Fruit fly (Drosophila melanogaster) whole organism, embryonic: Measurements from ENCODE around the gene CG5882.

ENCODE experiments used
- Antp ChIP-seq: fragments of 200-800 bp; sonication (Bioruptor generic); optimal IDR thresholded peaks from 3 replicates; lab custom pipeline; 2016; ENCODE audit warnings: missing biosample characterization, missing genetic modification characterization
- Blimp-1 ChIP-seq: fragments of 200-800 bp; sonication (Bioruptor generic); optimal IDR thresholded peaks from 3 replicates; lab custom pipeline; 2018; ENCODE audit warnings: missing biosample characterization, missing genetic modification characterization, mild to moderate bottlenecking, moderate library complexity, missing genetic modification reagents
- CG1024 ChIP-seq: fragments of 200-800 bp; sonication (Bioruptor generic); IDR thresholded peaks from 2 replicates; pipeline ENCODE4 v1.3.6; 2022; ENCODE audit warnings: missing biosample characterization, missing genetic modification characterization
- CG10321 ChIP-seq: fragments of 200-800 bp; sonication (Bioruptor generic); IDR thresholded peaks from 2 replicates; pipeline ENCODE4 v1.3.6; 2022; ENCODE audit warnings: missing biosample characterization, missing genetic modification characterization
- CG12155 ChIP-seq: fragments of 200-800 bp; sonication (Bioruptor generic); optimal IDR thresholded peaks from 3 replicates; lab custom pipeline; 2016; ENCODE audit warnings: missing biosample characterization, missing genetic modification characterization
- CG13123 ChIP-seq: fragments of 200-800 bp; sonication (Bioruptor generic); optimal IDR thresholded peaks from 2 replicates; lab custom pipeline; 2016; ENCODE audit warnings: missing biosample characterization, missing genetic modification characterization
- CG13424 ChIP-seq: fragments of 200-800 bp; sonication (Bioruptor generic); optimal IDR thresholded peaks from 2 replicates; lab custom pipeline; 2019; ENCODE audit warnings: missing biosample characterization, mild to moderate bottlenecking, missing genetic modification characterization, moderate library complexity
- CG17359 ChIP-seq: fragments of 200-800 bp; sonication (Bioruptor generic); optimal IDR thresholded peaks from 3 replicates; lab custom pipeline; 2018; ENCODE audit warnings: missing biosample characterization, mild to moderate bottlenecking, missing genetic modification characterization, moderate library complexity
- CG1832 ChIP-seq: fragments of 200-800 bp; sonication (Bioruptor generic); optimal IDR thresholded peaks from 2 replicates; lab custom pipeline; 2017; ENCODE audit warnings: missing biosample characterization, mild to moderate bottlenecking, missing genetic modification characterization, inconsistent platforms
- CG18619 ChIP-seq: fragments of 200-800 bp; sonication (Bioruptor generic); optimal IDR thresholded peaks from 3 replicates; lab custom pipeline; 2017; ENCODE audit warnings: missing biosample characterization, mild to moderate bottlenecking, missing genetic modification characterization
- CG2120 ChIP-seq: fragments of 200-800 bp; sonication (Bioruptor generic); optimal IDR thresholded peaks from 3 replicates; lab custom pipeline; 2016; ENCODE audit warnings: missing biosample characterization, missing genetic modification characterization
- CG2129 ChIP-seq: fragments of 200-800 bp; sonication (Bioruptor generic); IDR thresholded peaks from 2 replicates; pipeline ENCODE4 v1.3.6; 2022; ENCODE audit warnings: missing biosample characterization, missing genetic modification characterization; ENCODE audit not compliant: partially characterized antibody
- CG31388 ChIP-seq: fragments of 200-800 bp; sonication (Bioruptor generic); optimal IDR thresholded peaks from 2 replicates; lab custom pipeline; 2016; ENCODE audit warnings: missing biosample characterization, missing genetic modification characterization
- CG3847 ChIP-seq: fragments of 200-800 bp; sonication (Bioruptor generic); IDR thresholded peaks from 2 replicates; pipeline ENCODE4 v1.3.6; 2022; ENCODE audit warnings: missing biosample characterization, missing genetic modification characterization
- CG3995 ChIP-seq: fragments of 200-800 bp; sonication (Bioruptor generic); optimal IDR thresholded peaks from 3 replicates; lab custom pipeline; 2016; ENCODE audit warnings: missing biosample characterization, missing genetic modification characterization
- CG42726 ChIP-seq: fragments of 200-800 bp; sonication (Bioruptor generic); IDR thresholded peaks from 2 replicates; pipeline ENCODE4 v1.3.6; 2022; ENCODE audit warnings: missing biosample characterization, missing genetic modification characterization; ENCODE audit not compliant: partially characterized antibody
- CG4730 ChIP-seq: fragments of 200-800 bp; sonication (Bioruptor generic); IDR thresholded peaks from 2 replicates; pipeline ENCODE4 v1.3.6; 2022; ENCODE audit warnings: missing biosample characterization, missing genetic modification characterization
- CG9609 ChIP-seq: fragments of 200-800 bp; sonication (Bioruptor generic); optimal IDR thresholded peaks from 3 replicates; lab custom pipeline; 2016; ENCODE audit warnings: missing biosample characterization, missing genetic modification characterization
- Chrac-16 ChIP-seq: fragments of 200-800 bp; sonication (Bioruptor generic); optimal IDR thresholded peaks from 3 replicates; lab custom pipeline; 2016; ENCODE audit warnings: missing biosample characterization, missing genetic modification characterization
- CkIIα-i1 ChIP-seq: fragments of 200-800 bp; sonication (Bioruptor generic); IDR thresholded peaks from 2 replicates; pipeline ENCODE4 v1.3.6; 2022; ENCODE audit warnings: missing biosample characterization, missing genetic modification characterization
- CoRest ChIP-seq: fragments of 200-800 bp; sonication (Bioruptor generic); optimal IDR thresholded peaks from 3 replicates; lab custom pipeline; 2018; ENCODE audit warnings: missing biosample characterization, mild to moderate bottlenecking, missing genetic modification characterization, moderate library complexity
- HmgD ChIP-seq: fragments of 200-800 bp; sonication (Bioruptor generic); optimal IDR thresholded peaks from 3 replicates; lab custom pipeline; 2016; ENCODE audit warnings: missing biosample characterization, missing genetic modification characterization
- Med ChIP-seq: fragments of 200-800 bp; sonication (Bioruptor generic); peaks from one replicate; lab custom pipeline; 2016; ENCODE audit warnings: missing biosample characterization, missing genetic modification characterization, mild to moderate bottlenecking, inconsistent platforms, moderate library complexity
- Mes4 ChIP-seq: fragments of 200-800 bp; sonication (Bioruptor generic); optimal IDR thresholded peaks from 2 replicates; lab custom pipeline; 2016; ENCODE audit warnings: missing biosample characterization, missing genetic modification characterization
- Oaz ChIP-seq: fragments of 200-800 bp; sonication (Bioruptor generic); IDR thresholded peaks from 2 replicates; pipeline ENCODE4 v1.3.6; 2022; ENCODE audit warnings: missing biosample characterization, missing genetic modification characterization
- Oli ChIP-seq: fragments of 200-800 bp; sonication (Bioruptor generic); optimal IDR thresholded peaks from 2 replicates; lab custom pipeline; 2018; ENCODE audit warnings: missing biosample characterization, mild to moderate bottlenecking, missing genetic modification characterization, moderate library complexity
- Optix ChIP-seq: fragments of 200-800 bp; sonication (Bioruptor generic); IDR thresholded peaks from 3 replicates; pipeline ENCODE4 v1.3.6; 2022; ENCODE audit warnings: missing biosample characterization, missing genetic modification characterization
- Sox100B ChIP-seq: fragments of 200-800 bp; sonication (Bioruptor generic); optimal IDR thresholded peaks from 3 replicates; lab custom pipeline; 2018; ENCODE audit warnings: missing biosample characterization, mild to moderate bottlenecking, missing genetic modification characterization
- Usf ChIP-seq: fragments of 200-800 bp; sonication (Bioruptor generic); optimal IDR thresholded peaks from 2 replicates; lab custom pipeline; 2017; ENCODE audit warnings: missing genotype, missing biosample characterization, missing genetic modification characterization
- amos ChIP-seq: fragments of 200-800 bp; sonication (Bioruptor generic); IDR thresholded peaks from 2 replicates; pipeline ENCODE4 v1.3.6; 2022; ENCODE audit warnings: missing biosample characterization, missing genetic modification characterization; ENCODE audit not compliant: partially characterized antibody
- croc ChIP-seq: fragments of 200-800 bp; sonication (Bioruptor generic); conservative IDR thresholded peaks from 3 replicates; pipeline ENCODE4 v1.3.6; 2022; ENCODE audit warnings: missing biosample characterization, missing genetic modification characterization
- disco-r ChIP-seq: fragments of 200-800 bp; sonication (Bioruptor generic); optimal IDR thresholded peaks from 2 replicates; lab custom pipeline; 2016; ENCODE audit warnings: missing biosample characterization, missing genetic modification characterization
- dm ChIP-seq: fragments of 200-800 bp; sonication (Bioruptor generic); optimal IDR thresholded peaks from 3 replicates; lab custom pipeline; 2016; ENCODE audit warnings: missing biosample characterization, missing genetic modification characterization
- ewg ChIP-seq: fragments of 200-800 bp; sonication (Bioruptor generic); optimal IDR thresholded peaks from 3 replicates; lab custom pipeline; 2017; ENCODE audit warnings: mild to moderate bottlenecking, missing biosample characterization, missing genetic modification reagents, missing genetic modification characterization
- fd64A ChIP-seq: fragments of 200-800 bp; sonication (Bioruptor generic); optimal IDR thresholded peaks from 3 replicates; lab custom pipeline; 2018; ENCODE audit warnings: missing biosample characterization, mild to moderate bottlenecking, missing genetic modification characterization
- fd96Cb ChIP-seq: fragments of 200-800 bp; sonication (Bioruptor generic); optimal IDR thresholded peaks from 2 replicates; lab custom pipeline; 2018; ENCODE audit warnings: missing biosample characterization, mild to moderate bottlenecking, missing genetic modification characterization, moderate library complexity
- gsb-n ChIP-seq: fragments of 200-800 bp; sonication (Bioruptor generic); optimal IDR thresholded peaks from 3 replicates; lab custom pipeline; 2018; ENCODE audit warnings: missing biosample characterization, mild to moderate bottlenecking, missing genetic modification characterization
- klu ChIP-seq: fragments of 200-800 bp; sonication (Bioruptor generic); IDR thresholded peaks from 2 replicates; pipeline ENCODE4 v1.3.6; 2022; ENCODE audit warnings: missing biosample characterization, missing genetic modification characterization
- lov ChIP-seq, 2 experiments: fragments of 200-800 bp in 1 of 2; fragments of >200 bp in 1 of 2; sonication (Bioruptor generic) in 1 of 2; IDR thresholded peaks in 1 of 2; optimal IDR thresholded peaks in 1 of 2; 2 replicates in 1 of 2; 3 replicates in 1 of 2; pipeline versions ENCODE4 v1.3.6 to Lab custom; 2017 to 2022; ENCODE audit warnings: missing biosample characterization in 1 of 2, missing genetic modification characterization in 1 of 2
- nerfin-1 ChIP-seq: fragments of 200-800 bp; sonication (Bioruptor generic); optimal IDR thresholded peaks from 3 replicates; lab custom pipeline; 2019; ENCODE audit warnings: missing biosample characterization, mild to moderate bottlenecking, missing genetic modification characterization, moderate library complexity
- nerfin-2 ChIP-seq: fragments of 200-800 bp; sonication (Bioruptor generic); IDR thresholded peaks from 2 replicates; pipeline ENCODE4 v1.3.6; 2022; ENCODE audit warnings: missing biosample characterization, missing genetic modification characterization; ENCODE audit not compliant: partially characterized antibody
- nmo ChIP-seq: fragments of 200-800 bp; sonication (Bioruptor generic); optimal IDR thresholded peaks from 2 replicates; lab custom pipeline; 2018; ENCODE audit warnings: missing biosample characterization, mild to moderate bottlenecking, missing genetic modification characterization, moderate library complexity
- pb ChIP-seq: fragments of 200-800 bp; sonication (Bioruptor generic); optimal IDR thresholded peaks from 3 replicates; lab custom pipeline; 2016; ENCODE audit warnings: missing biosample characterization, missing genetic modification characterization
- scrt ChIP-seq: fragments of 200-800 bp; sonication (Bioruptor generic); optimal IDR thresholded peaks from 2 replicates; lab custom pipeline; 2018; ENCODE audit warnings: missing biosample characterization, mild to moderate bottlenecking, missing genetic modification characterization, moderate library complexity
- sens ChIP-seq: fragments of 200-800 bp; sonication (Bioruptor generic); peaks from one replicate; lab custom pipeline; 2016; ENCODE audit warnings: missing biosample characterization, missing genetic modification characterization
- sqz ChIP-seq: fragments of 200-800 bp; sonication (Bioruptor generic); optimal IDR thresholded peaks from 3 replicates; lab custom pipeline; 2018; ENCODE audit warnings: missing biosample characterization, mild to moderate bottlenecking, missing genetic modification characterization
- sug ChIP-seq: fragments of 200-800 bp; optimal IDR thresholded peaks from 2 replicates; lab custom pipeline; 2019; ENCODE audit warnings: missing biosample characterization, mild to moderate bottlenecking, missing genetic modification characterization, moderate library complexity
- wdn ChIP-seq: fragments of 200-800 bp; sonication (Bioruptor generic); IDR thresholded peaks from 2 replicates; pipeline ENCODE4 v1.3.6; 2022; ENCODE audit warnings: missing biosample characterization, missing genetic modification characterization
- yki ChIP-seq: fragments of >200 bp; optimal IDR thresholded peaks from 3 replicates; lab custom pipeline; 2018

CG5882 gene

dm6 chr3R:27150685-27151515 lies 32.5 kb downstream of the CG5882 start, which contains the start of gene CG6051 (continued):
- TF ChIP-seq amos (GFP tag; lab: Robert Waterston, UW) (no peak), fd96Cb (tag; lab: Kevin White, UChicago) (peak; percentile 60), sens (GFP tag; lab: Kevin White, UChicago) (peak; percentile 83), fd64A (peak; percentile 40), Chrac-16 (peak; percentile 61), nerfin-1 (tag; lab: Kevin White, UChicago) (peak; percentile 24), klu (GFP tag; lab: Robert Waterston, UW) (no peak), Oli (peak; percentile 25), pb (peak; percentile 11), gsb-n (tag; lab: Kevin White, UChicago) (no peak), Usf (no peak), nerfin-2 (GFP tag; lab: Robert Waterston, UW) (no peak), CG10321 (GFP tag; lab: Robert Waterston, UW) (no peak), sug (peak; percentile 46), CG3995 (GFP tag; lab: Kevin White, UChicago) (peak; percentile 2), disco-r (GFP tag; lab: Kevin White, UChicago) (no peak), Antp (GFP tag; lab: Kevin White, UChicago) (peak; percentile 52), Blimp-1 (GFP tag; lab: Kevin White, UChicago) (peak; percentile 37), CG31388 (GFP tag; lab: Kevin White, UChicago) (no peak), wdn (GFP tag; lab: Robert Waterston, UW) (no peak), Mes4 (GFP tag; lab: Kevin White, UChicago) (no peak), CG2120 (GFP tag; lab: Kevin White, UChicago) (peak; percentile 69), Sox100B (GFP tag; lab: Kevin White, UChicago) (peak; percentile 13), CG3847 (GFP tag; lab: Robert Waterston, UW) (no peak), CG17359 (tag; lab: Kevin White, UChicago) (peak; percentile 60), CG2129 (no peak), CkIIα-i1 (GFP tag; lab: Robert Waterston, UW) (no peak), CG18619 (GFP tag; lab: Kevin White, UChicago) (peak; percentile 15), Med (GFP tag; lab: Kevin White, UChicago) (peak; percentile 85), nmo (peak; percentile 67), CG1024 (GFP tag; lab: Robert Waterston, UW) (no peak), scrt (GFP tag; lab: Kevin White, UChicago) (peak; percentile 5), CG13424 (peak; percentile 65), ewg (no peak), HmgD (peak; percentile 45), lov (optimal IDR thresholded peaks at IDR 0.05; lab: Kevin White, UChicago) (no peak), lov (GFP tag; IDR thresholded peaks at IDR 0.05; lab: Robert Waterston, UW) (no peak), sqz (GFP tag; lab: Kevin White, UChicago) (peak; percentile 95), Optix (GFP tag; lab: Robert Waterston, UW) (no peak), CG1832 (GFP tag; lab: Kevin White, UChicago) (peak; percentile 3), CG4730 (no peak), yki (lab: Kevin White, UChicago) (no peak), dm (peak; percentile 52), CG9609 (GFP tag; lab: Kevin White, UChicago) (peak; percentile 66), croc (GFP tag; lab: Robert Waterston, UW) (no peak), Oaz (no peak), CoRest (tag; lab: Kevin White, UChicago) (peak; percentile 63), CG42726 (GFP tag; lab: Robert Waterston, UW) (no peak), CG12155 (peak; percentile 41), CG13123 (no peak)
